Worm (Caenorhabditis elegans) whole organism, mixed stage, embryonic: Measurements from ENCODE around the gene T26G10.5.
A peak's percentile ranks its signal among the peaks of the same experiment; 100 is the strongest.

Experiments used
- M03D4.4 ChIP-seq: sonication (generic microtip); optimal IDR thresholded peaks from 2 replicates; lab custom pipeline; 2017; ENCODE audit warnings: mild to moderate bottlenecking, missing genetic modification characterization, missing compliant biosample characterization
- bed-3 ChIP-seq: fragments of 200-800 bp; sonication (Bioruptor generic); optimal IDR thresholded peaks from 3 replicates; lab custom pipeline; 2018; ENCODE audit warnings: mild to moderate bottlenecking, missing genetic modification characterization, moderate library complexity, missing compliant biosample characterization
- blmp-1 ChIP-seq: fragments of 150-350 bp; optimal IDR thresholded peaks from 2 replicates; lab custom pipeline; 2014; ENCODE audit warnings: missing biosample characterization, missing genetic modification characterization
- ceh-39 ChIP-seq: fragments of 150-350 bp; optimal IDR thresholded peaks from 2 replicates; lab custom pipeline; 2014; ENCODE audit warnings: missing biosample characterization, missing genetic modification characterization
- ceh-83 ChIP-seq: fragments of 200-800 bp; sonication (Bioruptor generic); optimal IDR thresholded peaks from 2 replicates; lab custom pipeline; 2018; ENCODE audit warnings: mild to moderate bottlenecking, missing genetic modification characterization, missing compliant biosample characterization
- ces-1 ChIP-seq: fragments of 150-350 bp; optimal IDR thresholded peaks from 2 replicates; lab custom pipeline; 2014; ENCODE audit warnings: missing biosample characterization, missing genetic modification reagents, missing genetic modification characterization
- cnd-1 ChIP-seq: fragments of 200-800 bp; sonication (Bioruptor generic); optimal IDR thresholded peaks from 2 replicates; lab custom pipeline; 2018; ENCODE audit warnings: mild to moderate bottlenecking, missing genetic modification characterization, missing compliant biosample characterization
- drap-1 ChIP-seq: fragments of 200-800 bp; sonication (Bioruptor generic); optimal IDR thresholded peaks from 3 replicates; lab custom pipeline; 2018; ENCODE audit warnings: mild to moderate bottlenecking, missing genetic modification characterization, missing compliant biosample characterization
- elt-1 ChIP-seq: sonication (generic microtip); optimal IDR thresholded peaks from 2 replicates; lab custom pipeline; 2017; ENCODE audit warnings: missing genetic modification characterization, mild to moderate bottlenecking, missing compliant biosample characterization, antibody characterized with exemption, moderate library complexity, borderline replicate concordance; ENCODE audit not compliant: insufficient read depth
- elt-3 ChIP-seq: fragments of 150-350 bp; optimal IDR thresholded peaks from 2 replicates; lab custom pipeline; 2014; ENCODE audit warnings: missing biosample characterization, missing genetic modification characterization
- flh-1 ChIP-seq: fragments of 200-800 bp; sonication (Bioruptor generic); optimal IDR thresholded peaks from 2 replicates; lab custom pipeline; 2018; ENCODE audit warnings: mild to moderate bottlenecking, missing genetic modification characterization, moderate library complexity, missing compliant biosample characterization
- ham-2 ChIP-seq: fragments of 200-800 bp; sonication (Bioruptor generic); optimal IDR thresholded peaks from 2 replicates; lab custom pipeline; 2018; ENCODE audit warnings: mild to moderate bottlenecking, missing genetic modification characterization, missing compliant biosample characterization
- lin-13 ChIP-seq: fragments of 150-350 bp; optimal IDR thresholded peaks from 2 replicates; lab custom pipeline; 2014; ENCODE audit warnings: missing biosample characterization, missing genetic modification characterization
- lin-32 ChIP-seq: fragments of 200-800 bp; sonication (Bioruptor generic); optimal IDR thresholded peaks from 2 replicates; lab custom pipeline; 2018; ENCODE audit warnings: mild to moderate bottlenecking, missing genetic modification characterization, missing compliant biosample characterization
- lsy-2 ChIP-seq: fragments of 150-350 bp; optimal IDR thresholded peaks from 2 replicates; lab custom pipeline; 2014; ENCODE audit warnings: missing biosample characterization, missing genetic modification characterization
- mab-5 ChIP-seq: fragments of 150-350 bp; optimal IDR thresholded peaks from 2 replicates; lab custom pipeline; 2014; ENCODE audit warnings: missing biosample characterization, missing genetic modification characterization
- mep-1 ChIP-seq: fragments of 150-350 bp; optimal IDR thresholded peaks from 2 replicates; lab custom pipeline; 2017; ENCODE audit warnings: missing biosample characterization, missing genetic modification reagents, missing genetic modification characterization, inconsistent platforms
- mls-2 ChIP-seq: sonication (generic microtip); optimal IDR thresholded peaks from 2 replicates; lab custom pipeline; 2016; ENCODE audit warnings: mild to moderate bottlenecking, missing genetic modification characterization, moderate library complexity, missing compliant biosample characterization
- nhr-12 ChIP-seq: fragments of 150-350 bp; optimal IDR thresholded peaks from 2 replicates; lab custom pipeline; 2014; ENCODE audit warnings: missing biosample characterization, missing genetic modification characterization
- nhr-2 ChIP-seq: fragments of 150-350 bp; optimal IDR thresholded peaks from 2 replicates; lab custom pipeline; 2014; ENCODE audit warnings: missing biosample characterization, missing genetic modification characterization
- nhr-237 ChIP-seq: fragments of 150-350 bp; optimal IDR thresholded peaks from 2 replicates; lab custom pipeline; 2014; ENCODE audit warnings: missing biosample characterization, missing genetic modification characterization
- nhr-28 ChIP-seq: fragments of 150-350 bp; optimal IDR thresholded peaks from 2 replicates; lab custom pipeline; 2014; ENCODE audit warnings: missing biosample characterization, missing genetic modification characterization
- nhr-76 ChIP-seq: sonication (generic microtip); optimal IDR thresholded peaks from 2 replicates; lab custom pipeline; 2017; ENCODE audit warnings: missing biosample characterization, missing genetic modification characterization
- pha-4 ChIP-seq: fragments of 150-350 bp; optimal IDR thresholded peaks from 2 replicates; lab custom pipeline; 2018; ENCODE audit warnings: missing biosample characterization, missing genetic modification reagents, missing genetic modification characterization
- snpc-4 ChIP-seq: fragments of 150-350 bp; optimal IDR thresholded peaks from 2 replicates; lab custom pipeline; 2014; ENCODE audit warnings: missing biosample characterization, missing genetic modification characterization
- sptf-1 ChIP-seq: sonication (generic microtip); optimal IDR thresholded peaks from 2 replicates; lab custom pipeline; 2017; ENCODE audit warnings: mild to moderate bottlenecking, missing genetic modification characterization, moderate library complexity, missing compliant biosample characterization
- unc-120 ChIP-seq: sonication (generic microtip); optimal IDR thresholded peaks from 2 replicates; lab custom pipeline; 2017; ENCODE audit warnings: missing genetic modification characterization, missing compliant biosample characterization; ENCODE audit not compliant: poor library complexity, severe bottlenecking
- unc-39 ChIP-seq: fragments of 150-350 bp; optimal IDR thresholded peaks from 2 replicates; lab custom pipeline; 2014; ENCODE audit warnings: missing biosample characterization, missing genetic modification characterization
- zip-8 ChIP-seq: fragments of 150-350 bp; optimal IDR thresholded peaks from 2 replicates; lab custom pipeline; 2014; ENCODE audit warnings: missing biosample characterization, missing genetic modification characterization
- ztf-11 ChIP-seq: fragments of 150-350 bp; optimal IDR thresholded peaks from 2 replicates; lab custom pipeline; 2014; ENCODE audit warnings: missing biosample characterization, missing genetic modification characterization

The T26G10.5 gene

ce11 chrIII:9467857-9468256 is 41.7 kb upstream of the T26G10.5 start, which contains the start of gene tag-342:
tag-342 (plus strand) TSS chrIII:9468157.
- no peak for TF ChIP-seq elt-3 (tag; lab: Kevin White, UChicago)
- no peak for TF ChIP-seq blmp-1
- no peak for TF ChIP-seq unc-39 (tag; lab: Kevin White, UChicago)
- TF ChIP-seq mep-1: no peak
- no peak for TF ChIP-seq bed-3 (GFP tag; lab: Kevin White, UChicago)
- no peak for TF ChIP-seq nhr-12 (tag; lab: Kevin White, UChicago)
- TF ChIP-seq lin-13 (tag; lab: Kevin White, UChicago): no peak
- TF ChIP-seq nhr-28 (tag; lab: Kevin White, UChicago): no peak
- no peak for TF ChIP-seq unc-120 (tag; lab: Kevin White, UChicago)
- TF ChIP-seq nhr-2 (tag; lab: Kevin White, UChicago): no peak
- no peak for TF ChIP-seq flh-1 (GFP tag; lab: Kevin White, UChicago)
- TF ChIP-seq ham-2 (GFP tag; lab: Kevin White, UChicago): no peak
- TF ChIP-seq pha-4 (tag; lab: Kevin White, UChicago): no peak
- TF ChIP-seq ces-1 (GFP tag; lab: Kevin White, UChicago): no peak
- TF ChIP-seq zip-8: no peak

ce11 chrIII:9467095-9467494 is 40.9 kb upstream of the T26G10.5 start, which contains the start of gene baf-1:
baf-1 (plus strand) TSS chrIII:9467464.
- TF ChIP-seq lsy-2 (tag; lab: Kevin White, UChicago) (peak; percentile 54), mep-1 (peak; percentile 55), mls-2 (tag; lab: Kevin White, UChicago) (no peak), ceh-39 (tag; lab: Kevin White, UChicago) (peak; percentile 79)

- no peak for TF ChIP-seq M03D4.4 (tag; lab: Kevin White, UChicago)
- TF ChIP-seq nhr-2 (tag; lab: Kevin White, UChicago): no peak
- no peak for TF ChIP-seq ztf-11
- TF ChIP-seq lsy-2 (tag; lab: Kevin White, UChicago): no peak
- TF ChIP-seq drap-1 (GFP tag; lab: Kevin White, UChicago): no peak
- TF ChIP-seq nhr-237: no peak
- TF ChIP-seq ceh-39 (tag; lab: Kevin White, UChicago): no peak
- no peak for TF ChIP-seq cnd-1
- no peak for TF ChIP-seq mls-2 (tag; lab: Kevin White, UChicago)
- TF ChIP-seq sptf-1 (tag; lab: Kevin White, UChicago): no peak
- TF ChIP-seq mab-5 (tag; lab: Kevin White, UChicago): no peak
- TF ChIP-seq ceh-83 (GFP tag; lab: Kevin White, UChicago): no peak
- no peak for TF ChIP-seq nhr-28 (tag; lab: Kevin White, UChicago)
- no peak for TF ChIP-seq blmp-1
- no peak for TF ChIP-seq unc-120 (tag; lab: Kevin White, UChicago)
- TF ChIP-seq snpc-4 (tag; lab: Kevin White, UChicago): no peak
- TF ChIP-seq mep-1: no peak
Observed at ce11 chrIII:9465865-9466264, 39.7 kb upstream of the T26G10.5 start, which contains the start of gene B0464.6. B0464.6 (minus strand) TSS chrIII:9465965.

- TF ChIP-seq ceh-83 (GFP tag; lab: Kevin White, UChicago): peak; percentile 42
- no peak for TF ChIP-seq nhr-2 (tag; lab: Kevin White, UChicago)
- TF ChIP-seq unc-39 (tag; lab: Kevin White, UChicago): no peak
- peak; percentile 16 for TF ChIP-seq lsy-2 (tag; lab: Kevin White, UChicago)
- no peak for TF ChIP-seq lin-32 (GFP tag; lab: Kevin White, UChicago)
- no peak for TF ChIP-seq pha-4 (tag; lab: Kevin White, UChicago)
- TF ChIP-seq ces-1 (GFP tag; lab: Kevin White, UChicago): peak; percentile 46
- no peak for TF ChIP-seq nhr-12 (tag; lab: Kevin White, UChicago)
- no peak for TF ChIP-seq elt-3 (tag; lab: Kevin White, UChicago)
- no peak for TF ChIP-seq nhr-28 (tag; lab: Kevin White, UChicago)
- TF ChIP-seq elt-1 (tag; lab: Kevin White, UChicago): no peak
- no peak for TF ChIP-seq cnd-1
- no peak for TF ChIP-seq ham-2 (GFP tag; lab: Kevin White, UChicago)
- TF ChIP-seq nhr-76 (tag; lab: Kevin White, UChicago): no peak
- peak; percentile 35 for TF ChIP-seq sptf-1 (tag; lab: Kevin White, UChicago)
- peak; percentile 42 for TF ChIP-seq mep-1
- no peak for TF ChIP-seq drap-1 (GFP tag; lab: Kevin White, UChicago)
Observed at ce11 chrIII:9465424-9465823, 39.2 kb upstream of the T26G10.5 start, which contains the start of gene B0464.9. B0464.9 (plus strand) TSS chrIII:9465767.
